Fruit fly (Drosophila melanogaster): ENCODE results near the gene TSG101.

TSG101 gene

DNA sequence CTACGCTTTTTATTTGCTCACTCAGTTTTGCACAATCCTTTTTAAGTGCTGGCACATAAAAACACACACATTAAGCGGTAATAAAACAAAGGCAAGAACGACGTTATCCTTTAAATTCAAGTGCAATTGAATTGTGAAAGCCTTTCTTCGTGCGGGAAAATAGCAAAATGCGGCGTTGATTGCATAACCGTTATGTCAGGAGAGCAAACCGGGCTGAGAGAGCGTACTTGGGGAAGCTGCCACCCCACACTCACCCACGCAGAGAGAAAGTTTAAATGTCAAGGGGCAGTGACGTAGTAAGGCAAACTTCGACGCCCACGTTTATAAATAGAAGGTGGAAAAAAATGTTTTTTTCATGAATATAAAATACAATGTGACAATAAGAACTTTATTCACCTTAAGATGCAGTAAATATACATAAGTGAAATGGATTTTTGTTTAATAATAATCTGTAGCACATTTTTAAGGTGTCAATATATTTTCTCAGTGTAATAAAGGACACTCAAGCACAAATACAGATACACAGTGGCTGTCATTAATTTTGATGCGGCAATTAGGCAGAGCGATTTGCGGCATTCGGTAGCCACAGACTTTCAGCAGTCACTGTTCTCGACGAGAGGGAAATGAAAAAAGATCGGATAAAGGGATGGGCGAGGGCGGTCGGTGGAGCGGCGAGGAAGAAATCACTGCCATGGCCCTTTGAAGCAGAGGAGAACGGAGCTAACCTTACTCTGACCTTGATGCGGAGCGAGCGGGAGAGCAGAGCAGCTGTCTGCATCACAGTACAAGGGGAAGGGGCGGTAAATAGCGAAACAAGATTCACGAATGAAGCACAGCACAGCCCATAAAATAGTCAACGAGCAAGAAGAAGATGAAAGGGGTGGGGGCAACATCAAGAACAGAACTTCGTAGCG is 36.0 kb upstream of the TSG101 start (continued):
- TF ChIP-seq ap (GFP tag; IDR thresholded peaks at IDR 0.05) (no peak), Mes4 (GFP tag; optimal IDR thresholded peaks at IDR 0.05) (peak; percentile 14), Ets65A (GFP tag) (peak; percentile 55), stwl (tag; optimal IDR thresholded peaks at IDR 0.05) (no peak), dysf (GFP tag; IDR thresholded peaks at IDR 0.05) (peak; percentile 63; the same call in 2 of the 3 replicates), tna (GFP tag; IDR thresholded peaks at IDR 0.05; ENCODE audit: partially characterized antibody) (no peak), toy (GFP tag; IDR thresholded peaks at IDR 0.05) (no peak), scrt (GFP tag; optimal IDR thresholded peaks at IDR 0.05) (peak; percentile 52), btn (GFP tag; optimal IDR thresholded peaks at IDR 0.05) (peak; percentile 33), Xrp1 (GFP tag; IDR thresholded peaks at IDR 0.05) (peak; percentile 60; the same call in 1 of the 2 replicates), knrl (GFP tag; IDR thresholded peaks at IDR 0.05; ENCODE audit: partially characterized antibody) (no peak), HmgD (GFP tag; optimal IDR thresholded peaks at IDR 0.05) (no peak), CG6791 (GFP tag; IDR thresholded peaks at IDR 0.05; ENCODE audit: partially characterized antibody) (no peak), Doc3 (GFP tag; IDR thresholded peaks at IDR 0.05; ENCODE audit: partially characterized antibody) (no peak), CHES-1-like (GFP tag; optimal IDR thresholded peaks at IDR 0.05) (no peak), cato (GFP tag; optimal IDR thresholded peaks at IDR 0.05; ENCODE audit: borderline replicate concordance) (no peak), CG12071 (GFP tag; optimal IDR thresholded peaks at IDR 0.05) (no peak), lbe (GFP tag; optimal IDR thresholded peaks at IDR 0.05) (no peak), CG12219 (GFP tag; optimal IDR thresholded peaks at IDR 0.05) (no peak), CG6813 (GFP tag; optimal IDR thresholded peaks at IDR 0.05) (peak; percentile 20), Elba2 (GFP tag; optimal IDR thresholded peaks at IDR 0.05) (no peak), pan (optimal IDR thresholded peaks at IDR 0.05) (no peak), pan (GFP tag; optimal IDR thresholded peaks at IDR 0.05 in 1 of 2, IDR thresholded peaks at IDR 0.05 in 1 of 2) (no peak), Opbp (GFP tag; IDR thresholded peaks at IDR 0.05; ENCODE audit: partially characterized antibody) (no peak), CG6854 (GFP tag; optimal IDR thresholded peaks at IDR 0.05) (peak; percentile 39), CG3281 (GFP tag; optimal IDR thresholded peaks at IDR 0.05) (peak; percentile 65), CG4730 (GFP tag; IDR thresholded peaks at IDR 0.05) (no peak), fd64A (GFP tag; optimal IDR thresholded peaks at IDR 0.05) (no peak), Bdp1 (GFP tag; optimal IDR thresholded peaks at IDR 0.05) (no peak), sima (GFP tag; optimal IDR thresholded peaks at IDR 0.05) (no peak), Neu2 (GFP tag; optimal IDR thresholded peaks at IDR 0.05; ENCODE audit: borderline replicate concordance) (no peak), en (GFP tag; optimal IDR thresholded peaks at IDR 0.05) (no peak), Trl (optimal IDR thresholded peaks at IDR 0.05) (peak; percentile 33 to 44), Trl (GFP tag; optimal IDR thresholded peaks at IDR 0.05) (no peak), eve (GFP tag; optimal IDR thresholded peaks at IDR 0.05) (peak in 1 of 2 experiments; percentile 63), Bgb (GFP tag; IDR thresholded peaks at IDR 0.05; ENCODE audit: partially characterized antibody) (no peak), Hmr (GFP tag; optimal IDR thresholded peaks at IDR 0.05) (peak; percentile 79), sr (GFP tag; IDR thresholded peaks at IDR 0.05) (no peak; the same call in 2 of the 3 replicates), TFAM (GFP tag; optimal IDR thresholded peaks at IDR 0.05) (no peak), CG7357 (GFP tag; IDR thresholded peaks at IDR 0.05) (0 out of 3 replicates have a peak, but pooled peaks have one; percentile 24), Awh (GFP tag; IDR thresholded peaks at IDR 0.05) (no peak), Hr3 (GFP tag; optimal IDR thresholded peaks at IDR 0.05) (peak; percentile 26), CG6683 (GFP tag; optimal IDR thresholded peaks at IDR 0.05) (peak; percentile 50), maf-S (GFP tag; optimal IDR thresholded peaks at IDR 0.05) (no peak), vnd (GFP tag; IDR thresholded peaks at IDR 0.05; ENCODE audit: partially characterized antibody) (no peak)
